Fruit fly (Drosophila melanogaster): ENCODE data around the gene CG32086.

Gene CG32086

DNA sequence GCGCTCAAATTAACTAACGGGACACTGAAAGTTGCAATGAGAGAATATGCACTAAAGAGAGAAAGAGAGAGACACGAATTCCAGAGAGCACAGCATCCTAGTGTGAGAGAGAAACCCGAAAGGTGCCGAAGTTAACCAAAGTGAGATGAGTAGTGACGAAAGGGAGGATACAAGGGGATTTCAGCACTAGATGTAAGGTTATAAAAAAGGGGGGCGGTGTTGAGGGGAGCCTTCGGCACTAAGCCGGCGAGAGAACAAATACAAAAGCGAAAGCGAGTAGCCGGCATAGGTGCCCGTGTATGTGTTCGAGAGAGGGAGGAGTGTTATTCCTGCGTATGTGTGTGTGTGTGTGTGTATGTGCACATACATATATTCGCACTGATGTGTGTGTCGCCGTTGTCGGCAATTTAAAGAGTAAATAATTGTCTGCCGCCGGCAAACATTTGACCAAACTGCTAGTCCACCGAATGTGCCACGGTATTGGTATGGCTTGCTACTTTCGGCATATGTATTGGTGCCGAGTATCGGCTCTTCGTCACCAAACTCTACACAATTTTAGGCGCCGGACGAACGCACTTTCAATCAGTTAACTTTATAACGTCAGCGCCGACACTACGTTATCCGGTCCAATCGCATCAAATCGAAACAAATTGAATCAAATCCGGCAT lies 12.9 kb upstream of the CG32086 start, which contains the start of gene CG7368:
Gene CG7368 (plus strand): TSS at position 618 of the 668 bp plus-strand sequence.
- TF ChIP-seq maf-S (GFP tag; optimal IDR thresholded peaks at IDR 0.05) = no peak
- no peak for TF ChIP-seq tx (GFP tag; optimal IDR thresholded peaks at IDR 0.05)
- no peak for TF ChIP-seq CG5245 (GFP tag; optimal IDR thresholded peaks at IDR 0.05)
- TF ChIP-seq CG1024 (GFP tag; IDR thresholded peaks at IDR 0.05) = no peak
- peak; percentile 36 to 71 for TF ChIP-seq Trl (optimal IDR thresholded peaks at IDR 0.05)
- TF ChIP-seq Trl (GFP tag; optimal IDR thresholded peaks at IDR 0.05) = no peak
- TF ChIP-seq bbx (GFP tag; IDR thresholded peaks at IDR 0.05; ENCODE audit: partially characterized antibody) = no peak
- no peak for TF ChIP-seq pb (GFP tag; optimal IDR thresholded peaks at IDR 0.05)
- TF ChIP-seq CG3838 (GFP tag; optimal IDR thresholded peaks at IDR 0.05) = no peak
- TF ChIP-seq Deaf1 (tag; optimal IDR thresholded peaks at IDR 0.05) = peak; percentile 96
- no peak for TF ChIP-seq CG3726 (GFP tag; IDR thresholded peaks at IDR 0.05)
- TF ChIP-seq chinmo (GFP tag; IDR thresholded peaks at IDR 0.05; ENCODE audit: partially characterized antibody) = peak; percentile 58; the same call in 1 of the 4 replicates
- no peak for TF ChIP-seq vvl (GFP tag; IDR thresholded peaks at IDR 0.05)
- peak; percentile 34; the same call in 1 of the 3 replicates for TF ChIP-seq hb (GFP tag; IDR thresholded peaks at IDR 0.05; ENCODE audit: partially characterized antibody)
- TF ChIP-seq Ets65A (GFP tag) = peak; percentile 43
- TF ChIP-seq E2f1 (GFP tag; IDR thresholded peaks at IDR 0.05) = no peak
- no peak for TF ChIP-seq gcm (GFP tag; optimal IDR thresholded peaks at IDR 0.05)
- TF ChIP-seq HLHmδ (GFP tag; optimal IDR thresholded peaks at IDR 0.05) = no peak
- no peak for TF ChIP-seq CG31388 (GFP tag; optimal IDR thresholded peaks at IDR 0.05)
- TF ChIP-seq CG2129 (GFP tag; IDR thresholded peaks at IDR 0.05; ENCODE audit: partially characterized antibody) = no peak
- TF ChIP-seq NC2β (GFP tag; optimal IDR thresholded peaks at IDR 0.05) = no peak
- no peak for TF ChIP-seq eyg (GFP tag; optimal IDR thresholded peaks at IDR 0.05)
- TF ChIP-seq CG4328 (GFP tag; optimal IDR thresholded peaks at IDR 0.05) = no peak
- TF ChIP-seq Mrtf (GFP tag; IDR thresholded peaks at IDR 0.05) = no peak
- TF ChIP-seq CG3163 (GFP tag; optimal IDR thresholded peaks at IDR 0.05) = peak; percentile 19
- no peak for TF ChIP-seq esg (GFP tag; conservative IDR thresholded peaks at IDR 0.05)
- no peak for TF ChIP-seq Taf1 (GFP tag; IDR thresholded peaks at IDR 0.05)
- TF ChIP-seq CG34224 (GFP tag; IDR thresholded peaks at IDR 0.05; ENCODE audit: partially characterized antibody) = no peak
- TF ChIP-seq Meics (GFP tag; optimal IDR thresholded peaks at IDR 0.05) = peak; percentile 79
- no peak for TF ChIP-seq Med (GFP tag)
- peak; percentile 47 for TF ChIP-seq abd-A (tag; optimal IDR thresholded peaks at IDR 0.05)
- TF ChIP-seq CG12769 (tag; optimal IDR thresholded peaks at IDR 0.05) = no peak
- no peak for TF ChIP-seq vfl (GFP tag; optimal IDR thresholded peaks at IDR 0.05)
- no peak for TF ChIP-seq CG7271 (tag; optimal IDR thresholded peaks at IDR 0.05)
- TF ChIP-seq CG17612 (GFP tag; IDR thresholded peaks at IDR 0.05) = no peak
- no peak for TF ChIP-seq CG4707 (GFP tag; optimal IDR thresholded peaks at IDR 0.05)
- TF ChIP-seq CG34422 (GFP tag; IDR thresholded peaks at IDR 0.05) = peak; percentile 41; the same call in 1 of the 3 replicates
- no peak for TF ChIP-seq lilli (GFP tag; optimal IDR thresholded peaks at IDR 0.05)
- no peak for TF ChIP-seq dimm (GFP tag; IDR thresholded peaks at IDR 0.05)
- TF ChIP-seq gem (tag; optimal IDR thresholded peaks at IDR 0.05) = no peak
- no peak for TF ChIP-seq btn (GFP tag; optimal IDR thresholded peaks at IDR 0.05)
- TF ChIP-seq Gsc (GFP tag; IDR thresholded peaks at IDR 0.05) = no peak
- TF ChIP-seq sens (GFP tag) = peak; percentile 24
- no peak for TF ChIP-seq Xrp1 (GFP tag; IDR thresholded peaks at IDR 0.05)
- no peak for TF ChIP-seq mirr (GFP tag; optimal IDR thresholded peaks at IDR 0.05)
- TF ChIP-seq tll (GFP tag; optimal IDR thresholded peaks at IDR 0.05) = no peak
- TF ChIP-seq en (GFP tag; optimal IDR thresholded peaks at IDR 0.05) = no peak
- TF ChIP-seq ERR (GFP tag; optimal IDR thresholded peaks at IDR 0.05) = no peak
- no peak for TF ChIP-seq CG32767 (GFP tag; IDR thresholded peaks at IDR 0.05)
- TF ChIP-seq CG42726 (GFP tag; IDR thresholded peaks at IDR 0.05; ENCODE audit: partially characterized antibody) = no peak
- no peak for TF ChIP-seq CG14050 (GFP tag; IDR thresholded peaks at IDR 0.05)
